Comparison of ENCODE assay signal across 2 fruit fly cellular contexts in the genomic region with DNA sequence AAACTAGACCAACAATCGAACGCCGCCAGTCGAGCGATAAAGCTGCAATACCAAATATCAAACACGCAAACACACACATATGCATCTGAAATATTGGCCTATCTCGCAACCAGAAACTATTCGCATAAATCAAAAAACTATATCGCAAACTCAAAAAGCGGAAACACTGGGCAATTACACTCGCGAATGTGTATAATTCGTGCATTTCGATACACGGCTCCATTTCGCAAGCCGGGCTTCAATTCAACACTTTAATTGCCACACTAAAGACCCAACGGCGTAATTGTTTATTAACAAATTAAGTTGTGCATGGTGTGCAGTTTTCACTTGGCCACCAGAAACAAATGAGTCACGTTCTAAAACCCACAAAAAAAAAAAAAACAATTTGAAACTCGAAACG.
TF ChIP-seq lines count a peak whose summit lies in the region.

No protein-coding gene starts in this region.

- TF ChIP-seq CTCF in whole organism, embryonic (GFP tag; optimal IDR thresholded peaks at IDR 0.05; lab: Kevin White, UChicago) = no peak

TF ChIP-seq in whole organism, adult, 20 proteins besides CTCF, POLR2A, EP300 and RAD21:
- TF ChIP-seq CG11617 (GFP tag; optimal IDR thresholded peaks at IDR 0.05; lab: Kevin White, UChicago) (no peak), tj (GFP tag; optimal IDR thresholded peaks at IDR 0.05; lab: Kevin White, UChicago) (peak; percentile 61)

TF ChIP-seq in whole organism, embryonic, 481 proteins besides CTCF, POLR2A, EP300 and RAD21:
- peak; percentile 15 for TF ChIP-seq Jarid2 (GFP tag; optimal IDR thresholded peaks at IDR 0.05; lab: Kevin White, UChicago)
- 0 out of 3 replicates have a peak, but pooled peaks have one; percentile 4 for TF ChIP-seq CG2199 (GFP tag; IDR thresholded peaks at IDR 0.05; lab: Robert Waterston, UW)
- peak in 1 of 2 experiments; percentile 51 for TF ChIP-seq eve (GFP tag; optimal IDR thresholded peaks at IDR 0.05; lab: Kevin White, UChicago)
- TF ChIP-seq CG2712 (tag; optimal IDR thresholded peaks at IDR 0.05; lab: Kevin White, UChicago) = no peak
- no peak for TF ChIP-seq kni (GFP tag; optimal IDR thresholded peaks at IDR 0.05; lab: Kevin White, UChicago)
- no peak for TF ChIP-seq CG1603 (tag; optimal IDR thresholded peaks at IDR 0.05; lab: Kevin White, UChicago)
